Worm (Caenorhabditis elegans) whole organism, L1 larva: ENCODE measurements around the gene nhr-12.

Source experiments
- C04F5.9 ChIP-seq: sonication (generic microtip); optimal IDR thresholded peaks from 2 replicates; lab custom pipeline; 2016; ENCODE audit warnings: missing genetic modification characterization, missing compliant biosample characterization
- C16A3.4 ChIP-seq: fragments of 150-350 bp; optimal IDR thresholded peaks from 2 replicates; lab custom pipeline; 2014; ENCODE audit warnings: missing biosample characterization, missing genetic modification characterization
- C34B4.2 ChIP-seq: sonication (generic microtip); optimal IDR thresholded peaks from 2 replicates; lab custom pipeline; 2017; ENCODE audit warnings: mild to moderate bottlenecking, missing genetic modification characterization, missing compliant biosample characterization
- F16B12.6 ChIP-seq: fragments of 150-350 bp; optimal IDR thresholded peaks from 2 replicates; lab custom pipeline; 2014; ENCODE audit warnings: missing biosample characterization, missing genetic modification characterization
- alr-1 ChIP-seq: fragments of 200-800 bp; sonication (Bioruptor generic); optimal IDR thresholded peaks from 2 replicates; lab custom pipeline; 2018; ENCODE audit warnings: borderline replicate concordance, mild to moderate bottlenecking, missing genetic modification characterization, missing compliant biosample characterization
- aly-2 ChIP-seq: fragments of 150-350 bp; optimal IDR thresholded peaks from 2 replicates; lab custom pipeline; 2014; ENCODE audit warnings: missing biosample characterization, missing genetic modification characterization
- blmp-1 ChIP-seq: fragments of 150-350 bp; optimal IDR thresholded peaks from 2 replicates; lab custom pipeline; 2014; ENCODE audit warnings: missing biosample characterization, missing genetic modification characterization
- ceh-63 ChIP-seq: fragments of 200-800 bp; sonication (Bioruptor generic); optimal IDR thresholded peaks from 2 replicates; lab custom pipeline; 2018; ENCODE audit warnings: mild to moderate bottlenecking, missing genetic modification characterization, missing compliant biosample characterization
- ceh-8 ChIP-seq: fragments of 200-800 bp; sonication (Bioruptor generic); optimal IDR thresholded peaks from 2 replicates; lab custom pipeline; 2018; ENCODE audit warnings: mild to moderate bottlenecking, missing genetic modification characterization, moderate library complexity, missing compliant biosample characterization
- ceh-82 ChIP-seq, 3 experiments: fragments of 150-350 bp in 1 of 3; sonication (generic microtip) in 2 of 3; optimal IDR thresholded peaks; 2 replicates each; lab custom pipeline; 2014 to 2017; ENCODE audit warnings: missing biosample characterization in 3 of 3, missing genetic modification characterization in 3 of 3
- dpl-1 ChIP-seq, 3 experiments: fragments of 150-350 bp in 2 of 3; sonication (generic microtip) in 1 of 3; optimal IDR thresholded peaks; 2 replicates each; lab custom pipeline; 2014 to 2017; ENCODE audit warnings: missing biosample characterization in 3 of 3, missing genetic modification characterization in 3 of 3, missing genetic modification reagents in 3 of 3
- efl-1 ChIP-seq, 4 experiments: fragments of 150-350 bp; optimal IDR thresholded peaks in 3 of 4; peaks in 1 of 4; 1 replicate in 1 of 4; 2 replicates in 3 of 4; lab custom pipeline; 2014; ENCODE audit warnings: missing biosample characterization in 2 of 4, missing genetic modification characterization in 2 of 4, missing genetic modification reagents in 2 of 4
- efl-3 ChIP-seq: fragments of 200-800 bp; sonication (Bioruptor generic); optimal IDR thresholded peaks from 2 replicates; lab custom pipeline; 2018; ENCODE audit warnings: mild to moderate bottlenecking, missing genetic modification characterization, missing compliant biosample characterization
- egl-27 ChIP-seq, 2 experiments: fragments of 150-350 bp in 1 of 2; sonication (generic microtip); optimal IDR thresholded peaks; 3 replicates each; lab custom pipeline; 2017 to 2018; ENCODE audit warnings: missing biosample characterization in 2 of 2, missing genetic modification characterization in 2 of 2, missing genetic modification reagents in 2 of 2
- elt-3 ChIP-seq, 6 experiments: fragments of 150-350 bp in 1 of 6; sonication (generic microtip); optimal IDR thresholded peaks; 2 replicates each; lab custom pipeline; 2017 to 2018; ENCODE audit warnings: missing biosample characterization in 6 of 6, missing genetic modification characterization in 6 of 6, inconsistent platforms in 1 of 6
- ets-5 ChIP-seq: fragments of 200-800 bp; sonication (Bioruptor generic); IDR thresholded peaks from 2 replicates; pipeline ENCODE4 v1.3.6; 2022; ENCODE audit warnings: missing genetic modification characterization, missing compliant biosample characterization
- fkh-10 ChIP-seq: sonication (generic microtip); optimal IDR thresholded peaks from 2 replicates; lab custom pipeline; 2017; ENCODE audit warnings: missing biosample characterization, missing genetic modification reagents, missing genetic modification characterization
- fos-1 ChIP-seq: fragments of 150-350 bp; optimal IDR thresholded peaks from 2 replicates; lab custom pipeline; 2014; ENCODE audit warnings: missing biosample characterization, missing genetic modification characterization
- hlh-17 ChIP-seq: fragments of 200-800 bp; sonication (Bioruptor generic); optimal IDR thresholded peaks from 2 replicates; lab custom pipeline; 2018; ENCODE audit warnings: missing genetic modification characterization, mild to moderate bottlenecking, missing compliant biosample characterization, moderate library complexity, borderline replicate concordance
- hlh-4 ChIP-seq: sonication (generic microtip); optimal IDR thresholded peaks from 2 replicates; lab custom pipeline; 2016; ENCODE audit warnings: mild to moderate bottlenecking, missing genetic modification characterization, missing compliant biosample characterization
- hpl-2 ChIP-seq: fragments of 150-350 bp; optimal IDR thresholded peaks from 2 replicates; lab custom pipeline; 2014; ENCODE audit warnings: missing biosample characterization, missing genetic modification reagents, missing genetic modification characterization
- jun-1 ChIP-seq: fragments of 150-350 bp; optimal IDR thresholded peaks from 2 replicates; lab custom pipeline; 2014; ENCODE audit warnings: missing biosample characterization, missing genetic modification reagents, missing genetic modification characterization
- lin-14 ChIP-seq: fragments of 200-800 bp; sonication (Bioruptor generic); optimal IDR thresholded peaks from 2 replicates; lab custom pipeline; 2018; ENCODE audit warnings: mild to moderate bottlenecking, missing genetic modification characterization, moderate library complexity, missing compliant biosample characterization
- lin-15B ChIP-seq: fragments of 150-350 bp; sonication (generic microtip); optimal IDR thresholded peaks from 3 replicates; lab custom pipeline; 2014; ENCODE audit warnings: missing biosample characterization, missing genetic modification characterization
- lin-35 ChIP-seq, 2 experiments: fragments of 150-350 bp; optimal IDR thresholded peaks; 2 replicates each; lab custom pipeline; 2014; ENCODE audit warnings: missing biosample characterization in 2 of 2, missing genetic modification characterization in 2 of 2, missing genetic modification reagents in 2 of 2
- lin-39 ChIP-seq: fragments of 150-350 bp; optimal IDR thresholded peaks from 2 replicates; lab custom pipeline; 2014; ENCODE audit warnings: missing biosample characterization, missing genetic modification reagents, missing genetic modification characterization
- mab-9 ChIP-seq: fragments of 200-800 bp; sonication (Bioruptor generic); IDR thresholded peaks from 2 replicates; pipeline ENCODE4 v1.3.6; 2022; ENCODE audit warnings: missing genetic modification reagents, missing genetic modification characterization, missing compliant biosample characterization
- nhr-11 ChIP-seq: fragments of 150-350 bp; optimal IDR thresholded peaks from 2 replicates; lab custom pipeline; 2014; ENCODE audit warnings: missing biosample characterization, missing genetic modification characterization
- nhr-12 ChIP-seq: sonication (generic microtip); optimal IDR thresholded peaks from 2 replicates; lab custom pipeline; 2017; ENCODE audit warnings: missing biosample characterization, missing genetic modification characterization
- nhr-19 ChIP-seq: fragments of 200-800 bp; sonication (Bioruptor generic); conservative IDR thresholded peaks from 2 replicates; pipeline ENCODE4 v1.3.6; 2022; ENCODE audit warnings: missing genetic modification characterization, missing compliant biosample characterization
- nhr-237 ChIP-seq: fragments of 150-350 bp; optimal IDR thresholded peaks from 2 replicates; lab custom pipeline; 2014; ENCODE audit warnings: missing biosample characterization, missing genetic modification characterization
- nhr-28 ChIP-seq: fragments of 150-350 bp; optimal IDR thresholded peaks from 2 replicates; lab custom pipeline; 2014; ENCODE audit warnings: missing biosample characterization, missing genetic modification characterization
- nhr-77 ChIP-seq: fragments of 150-350 bp; optimal IDR thresholded peaks from 2 replicates; lab custom pipeline; 2014; ENCODE audit warnings: missing biosample characterization, missing genetic modification characterization
- nhr-84 ChIP-seq: sonication (generic microtip); optimal IDR thresholded peaks from 2 replicates; lab custom pipeline; 2017; ENCODE audit warnings: missing biosample characterization, missing genetic modification characterization
- nhr-85 ChIP-seq: sonication (generic microtip); peaks from one replicate; lab custom pipeline; 2016; ENCODE audit warnings: missing genetic modification characterization, inconsistent platforms, missing compliant biosample characterization
- nhr-90 ChIP-seq: sonication (generic microtip); optimal IDR thresholded peaks from 2 replicates; lab custom pipeline; 2016; ENCODE audit warnings: mild to moderate bottlenecking, missing genetic modification characterization, missing compliant biosample characterization; ENCODE audit not compliant: poor library complexity
- pag-3 ChIP-seq: sonication (generic microtip); optimal IDR thresholded peaks from 2 replicates; lab custom pipeline; 2017; ENCODE audit warnings: missing genetic modification characterization, mild to moderate bottlenecking, missing compliant biosample characterization, antibody characterized with exemption, borderline replicate concordance; ENCODE audit not compliant: insufficient read depth
- pax-3 ChIP-seq: fragments of 200-800 bp; sonication (Bioruptor generic); optimal IDR thresholded peaks from 2 replicates; lab custom pipeline; 2018; ENCODE audit warnings: mild to moderate bottlenecking, missing genetic modification characterization, moderate library complexity, missing compliant biosample characterization
- pqm-1 ChIP-seq: sonication (generic microtip); optimal IDR thresholded peaks from 3 replicates; lab custom pipeline; 2017; ENCODE audit warnings: missing biosample characterization, missing genetic modification characterization
- rnt-1 ChIP-seq: sonication (generic microtip); optimal IDR thresholded peaks from 2 replicates; lab custom pipeline; 2016; ENCODE audit warnings: mild to moderate bottlenecking, missing genetic modification characterization, moderate library complexity, missing compliant biosample characterization
- skn-1 ChIP-seq: fragments of 150-350 bp; optimal IDR thresholded peaks from 2 replicates; lab custom pipeline; 2014; ENCODE audit warnings: missing biosample characterization, missing genetic modification characterization
- snu-23 ChIP-seq: sonication (generic microtip); optimal IDR thresholded peaks from 2 replicates; lab custom pipeline; 2016; ENCODE audit warnings: missing genetic modification characterization, missing compliant biosample characterization
- sptf-1 ChIP-seq: fragments of 150-350 bp; optimal IDR thresholded peaks from 2 replicates; lab custom pipeline; 2014; ENCODE audit warnings: missing biosample characterization, missing genetic modification characterization
- sup-37 ChIP-seq: fragments of 200-800 bp; sonication (Bioruptor generic); optimal IDR thresholded peaks from 2 replicates; lab custom pipeline; 2018; ENCODE audit warnings: mild to moderate bottlenecking, missing genetic modification characterization, missing compliant biosample characterization
- tbx-2 ChIP-seq: sonication (generic microtip); optimal IDR thresholded peaks from 2 replicates; lab custom pipeline; 2016; ENCODE audit warnings: missing genetic modification characterization, missing compliant biosample characterization
- tlp-1 ChIP-seq: fragments of 150-350 bp; optimal IDR thresholded peaks from 2 replicates; lab custom pipeline; 2014; ENCODE audit warnings: missing biosample characterization, missing genetic modification characterization
- unc-62 ChIP-seq: fragments of 150-350 bp; optimal IDR thresholded peaks from 2 replicates; lab custom pipeline; 2014; ENCODE audit warnings: missing biosample characterization, missing genetic modification reagents, missing genetic modification characterization
- unc-98 ChIP-seq: fragments of 200-800 bp; sonication (Bioruptor generic); IDR thresholded peaks from 2 replicates; pipeline ENCODE4 v1.3.6; 2022; ENCODE audit warnings: missing genetic modification characterization, missing compliant biosample characterization
- vab-15 ChIP-seq: sonication (generic microtip); optimal IDR thresholded peaks from 2 replicates; lab custom pipeline; 2017; ENCODE audit warnings: missing genotype, mild to moderate bottlenecking, missing genetic modification characterization, missing compliant biosample characterization
- zag-1 ChIP-seq: fragments of 150-350 bp; optimal IDR thresholded peaks from 2 replicates; lab custom pipeline; 2014; ENCODE audit warnings: missing biosample characterization, missing genetic modification characterization
- zip-4 ChIP-seq: fragments of 200-800 bp; sonication (Bioruptor generic); optimal IDR thresholded peaks from 2 replicates; lab custom pipeline; 2018; ENCODE audit warnings: mild to moderate bottlenecking, missing genetic modification characterization, moderate library complexity, missing compliant biosample characterization
- ztf-4 ChIP-seq: fragments of 150-350 bp; optimal IDR thresholded peaks from 2 replicates; lab custom pipeline; 2014; ENCODE audit warnings: missing biosample characterization, missing genetic modification characterization

Gene nhr-12

ce11 chrV:10036275-10036674 is 47.6 kb downstream of the nhr-12 start, which contains the start of gene T06E8.2:
TSS of gene T06E8.2 (minus strand) at chrV:10036413.
- no peak for TF ChIP-seq unc-98
- no peak for TF ChIP-seq pqm-1 (tag; lab: Kevin White, UChicago)
- peak; percentile 52 for TF ChIP-seq tbx-2 (tag; lab: Kevin White, UChicago)
- TF ChIP-seq nhr-237 = no peak
- peak; percentile 18 for TF ChIP-seq nhr-90
- TF ChIP-seq ztf-4 = no peak
- TF ChIP-seq sptf-1 (tag; lab: Kevin White, UChicago) = no peak
- peak; percentile 88 for TF ChIP-seq lin-14 (GFP tag; lab: Kevin White, UChicago)
- TF ChIP-seq ceh-63 (GFP tag; lab: Kevin White, UChicago) = no peak
- TF ChIP-seq egl-27 (tag; optimal IDR thresholded peaks at IDR 0.05; lab: Kevin White, UChicago) = peak in 1 of 2 experiments; percentile 15
- TF ChIP-seq nhr-84 = no peak
- TF ChIP-seq efl-1 (optimal IDR thresholded peaks at IDR 0.05; lab: Kevin White, UChicago) = peak; percentile 40 to 44
- peak; percentile 15 to 74 for TF ChIP-seq efl-1 (GFP tag; optimal IDR thresholded peaks at IDR 0.05 in 1 of 2; lab: Kevin White, UChicago)
- no peak for TF ChIP-seq zag-1 (tag; lab: Kevin White, UChicago)
- no peak for TF ChIP-seq lin-39 (tag; lab: Kevin White, UChicago)
- TF ChIP-seq hlh-17 (GFP tag; lab: Kevin White, UChicago) = no peak
- no peak for TF ChIP-seq pax-3 (tag; lab: Kevin White, UChicago)
- no peak for TF ChIP-seq alr-1
- TF ChIP-seq skn-1 = peak; percentile 49
- TF ChIP-seq blmp-1 (tag; lab: Kevin White, UChicago) = peak; percentile 24
- TF ChIP-seq nhr-12 (tag; lab: Kevin White, UChicago) = no peak
- TF ChIP-seq rnt-1 = peak; percentile 52
- no peak for TF ChIP-seq lin-15B (tag; lab: Kevin White, UChicago)
- no peak for TF ChIP-seq tlp-1 (tag; lab: Kevin White, UChicago)
- peak; percentile 58 for TF ChIP-seq nhr-19 (GFP tag; lab: Robert Waterston, UW)
- no peak for TF ChIP-seq efl-3 (GFP tag; lab: Kevin White, UChicago)
- peak; percentile 32 to 40 for TF ChIP-seq lin-35 (GFP tag; optimal IDR thresholded peaks at IDR 0.05; lab: Kevin White, UChicago)
- TF ChIP-seq aly-2 (tag; lab: Kevin White, UChicago) = no peak
- TF ChIP-seq ceh-82 (tag; optimal IDR thresholded peaks at IDR 0.05; lab: Kevin White, UChicago) = peak in 2 of 3 experiments; percentile 16 to 34
- no peak for TF ChIP-seq F16B12.6 (tag; lab: Kevin White, UChicago)
- no peak for TF ChIP-seq hpl-2 (GFP tag; lab: Kevin White, UChicago)
- peak; percentile 86 for TF ChIP-seq nhr-85
- no peak for TF ChIP-seq hlh-4 (tag; lab: Kevin White, UChicago)
- TF ChIP-seq nhr-77 (tag; lab: Kevin White, UChicago) = peak; percentile 38
- no peak for TF ChIP-seq jun-1
- peak; percentile 72 for TF ChIP-seq snu-23
- TF ChIP-seq nhr-28 (tag; lab: Kevin White, UChicago) = no peak
- TF ChIP-seq fkh-10 (GFP tag; lab: Kevin White, UChicago) = no peak
- no peak for TF ChIP-seq nhr-11
- TF ChIP-seq mab-9 (GFP tag; lab: Robert Waterston, UW) = no peak
- no peak for TF ChIP-seq elt-3 (tag; optimal IDR thresholded peaks at IDR 0.05; lab: Kevin White, UChicago)
- TF ChIP-seq pag-3 (tag; lab: Kevin White, UChicago) = peak; percentile 86
- no peak for TF ChIP-seq ceh-8 (GFP tag; lab: Kevin White, UChicago)
- TF ChIP-seq unc-62 = no peak
- peak in 1 of 3 experiments; percentile 21 for TF ChIP-seq dpl-1 (GFP tag; optimal IDR thresholded peaks at IDR 0.05; lab: Kevin White, UChicago)
- TF ChIP-seq C16A3.4 (tag; lab: Kevin White, UChicago) = no peak
- no peak for TF ChIP-seq vab-15
- no peak for TF ChIP-seq zip-4
- no peak for TF ChIP-seq sup-37 (GFP tag; lab: Kevin White, UChicago)
- TF ChIP-seq C34B4.2 (tag; lab: Kevin White, UChicago) = no peak
- TF ChIP-seq C04F5.9 (tag; lab: Kevin White, UChicago) = no peak
- TF ChIP-seq fos-1 (tag; lab: Kevin White, UChicago) = no peak
- no peak for TF ChIP-seq ets-5 (GFP tag; lab: Robert Waterston, UW)
